Worm (Caenorhabditis elegans): ENCODE data around the gene F29B9.11.

DNA sequence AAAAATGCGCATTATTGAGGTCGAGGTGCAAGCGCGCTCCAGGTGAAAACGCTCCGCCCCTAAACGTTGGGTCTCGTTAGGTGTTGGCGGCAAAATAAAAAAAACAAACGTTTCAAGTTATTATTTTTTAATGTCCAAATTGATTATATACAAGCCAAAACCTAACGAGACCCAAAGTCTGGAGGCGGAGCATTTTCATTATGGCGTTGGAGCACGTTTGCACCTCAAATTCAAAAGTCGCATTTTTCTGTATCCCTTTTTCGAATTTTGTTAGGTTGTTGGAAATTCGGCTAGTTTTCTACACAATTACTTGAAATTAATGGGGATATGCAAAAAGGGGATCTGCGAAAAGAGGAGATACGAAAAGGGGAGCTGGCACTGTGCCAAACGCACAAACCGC lies 2.1 kb downstream of the F29B9.11 start, which contains the start of gene col-111:
- TF ChIP-seq C06A6.2 (GFP tag; conservative IDR thresholded peaks at IDR 0.05): no peak
- no peak for TF ChIP-seq unc-130 (GFP tag; optimal IDR thresholded peaks at IDR 0.05)
- no peak for TF ChIP-seq sea-2 (GFP tag; IDR thresholded peaks at IDR 0.05)
- TF ChIP-seq hmg-20 (GFP tag; IDR thresholded peaks at IDR 0.05): no peak

Measured in whole organism, young adult.